Fruit fly (Drosophila melanogaster) whole organism, pupa: ENCODE results near the gene Zip71B.

ENCODE experiments used
- CG14655 ChIP-seq: fragments of 200-800 bp; sonication (Bioruptor generic); optimal IDR thresholded peaks from 3 replicates; lab custom pipeline; 2017; ENCODE audit warnings: mild to moderate bottlenecking, missing biosample characterization, missing genetic modification reagents, missing genetic modification characterization
- CG34367 ChIP-seq: fragments of 200-800 bp; sonication (Bioruptor generic); optimal IDR thresholded peaks from 2 replicates; lab custom pipeline; 2018; ENCODE audit warnings: missing biosample characterization, mild to moderate bottlenecking, missing genetic modification characterization
- CG4496 ChIP-seq: fragments of 200-800 bp; sonication (Bioruptor generic); IDR thresholded peaks from 3 replicates; pipeline ENCODE4 v1.3.6; 2022; ENCODE audit warnings: missing biosample characterization, missing genetic modification characterization
- CG9948 ChIP-seq: fragments of 200-800 bp; sonication (Bioruptor generic); optimal IDR thresholded peaks from 2 replicates; lab custom pipeline; 2018; ENCODE audit warnings: missing biosample characterization, mild to moderate bottlenecking, missing genetic modification characterization, moderate library complexity
- EcR ChIP-seq: fragments of 200-800 bp; sonication (Bioruptor generic); optimal IDR thresholded peaks from 3 replicates; lab custom pipeline; 2019; ENCODE audit warnings: missing biosample characterization, missing genetic modification characterization, mild to moderate bottlenecking, moderate library complexity, missing genetic modification reagents
- Pif1B ChIP-seq: fragments of 200-800 bp; sonication (Bioruptor generic); optimal IDR thresholded peaks from 3 replicates; lab custom pipeline; 2016; ENCODE audit warnings: missing biosample characterization, missing genetic modification characterization

dm6 chr3L:15040329-15040886 lies 48.3 kb downstream of the Zip71B start:
- TF ChIP-seq CG9948: no peak
- no peak for TF ChIP-seq CG4496 (GFP tag; lab: Robert Waterston, UW)
- no peak for TF ChIP-seq EcR
- TF ChIP-seq CG14655: no peak
- TF ChIP-seq Pif1B (GFP tag; lab: Kevin White, UChicago): no peak
- TF ChIP-seq CG34367 (tag; lab: Kevin White, UChicago): no peak
